Worm (Caenorhabditis elegans) whole organism, young adult: ENCODE data around the gene tcer-1.
"Not testable (repeated sequence)": the region's sequence is repeated elsewhere in the genome, so short reads cannot be mapped to it uniquely, and the experiment has no call there.

Source experiments
- C06A6.2 ChIP-seq: fragments of 200-800 bp; sonication (Bioruptor generic); conservative IDR thresholded peaks from 2 replicates; pipeline ENCODE4 v1.3.6; 2022; ENCODE audit warnings: missing genetic modification characterization, missing compliant biosample characterization
- F57C9.4 ChIP-seq: sonication (generic microtip); optimal IDR thresholded peaks from 2 replicates; lab custom pipeline; 2017; ENCODE audit warnings: mild to moderate bottlenecking, missing genetic modification characterization, missing compliant biosample characterization
- ZK185.1 ChIP-seq: sonication (generic microtip); optimal IDR thresholded peaks from 2 replicates; lab custom pipeline; 2016; ENCODE audit warnings: mild to moderate bottlenecking, missing genetic modification characterization, missing compliant biosample characterization; ENCODE audit not compliant: poor library complexity, severe bottlenecking
- aptf-2 ChIP-seq: fragments of 200-800 bp; sonication (Bioruptor generic); conservative IDR thresholded peaks from 2 replicates; pipeline ENCODE4 v1.3.6; 2022; ENCODE audit warnings: missing genetic modification reagents, missing genetic modification characterization, missing compliant biosample characterization
- hlh-26 ChIP-seq: fragments of 200-800 bp; sonication (Bioruptor generic); conservative IDR thresholded peaks from 2 replicates; pipeline ENCODE4 v1.3.6; 2022; ENCODE audit warnings: missing genetic modification reagents, missing genetic modification characterization, missing compliant biosample characterization
- lin-35 ChIP-seq, 3 experiments: fragments of 150-350 bp in 2 of 3; sonication (generic microtip) in 1 of 3; optimal IDR thresholded peaks; 2 replicates each; lab custom pipeline; 2014 to 2018; ENCODE audit warnings: missing biosample characterization in 3 of 3, missing genetic modification characterization in 3 of 3, missing genetic modification reagents in 3 of 3
- lsy-27 ChIP-seq: sonication (generic microtip); optimal IDR thresholded peaks from 2 replicates; lab custom pipeline; 2017; ENCODE audit warnings: missing genetic modification characterization, mild to moderate bottlenecking, missing compliant biosample characterization, antibody characterized with exemption, missing genotype, borderline replicate concordance; ENCODE audit not compliant: insufficient read depth
- nhr-120 ChIP-seq: fragments of 200-800 bp; sonication (Bioruptor generic); IDR thresholded peaks from 2 replicates; pipeline ENCODE4 v1.3.6; 2022; ENCODE audit warnings: missing genetic modification characterization, missing compliant biosample characterization
- pha-4 ChIP-seq: fragments of 150-350 bp; sonication (generic microtip); optimal IDR thresholded peaks from 2 replicates; lab custom pipeline; 2014; ENCODE audit warnings: missing biosample characterization, missing genetic modification reagents, missing genetic modification characterization
- snpc-4 ChIP-seq, 5 experiments: fragments of 150-350 bp in 1 of 5; sonication (generic microtip) in 4 of 5; optimal IDR thresholded peaks; 2 replicates each; lab custom pipeline; 2014 to 2018; ENCODE audit warnings: missing genetic modification characterization in 5 of 5, missing biosample characterization in 3 of 5, antibody characterized with exemption in 2 of 5, mild to moderate bottlenecking in 2 of 5, missing compliant biosample characterization in 2 of 5, missing genotype in 2 of 5, moderate library complexity in 2 of 5, missing genetic modification reagents in 1 of 5
- tbp1 ChIP-seq: fragments of 200-800 bp; sonication (Bioruptor generic); optimal IDR thresholded peaks from 2 replicates; lab custom pipeline; 2018; ENCODE audit warnings: mild to moderate bottlenecking, missing genetic modification characterization, missing compliant biosample characterization
- zfh-2 ChIP-seq: fragments of 200-800 bp; sonication (Bioruptor generic); conservative IDR thresholded peaks from 2 replicates; pipeline ENCODE4 v1.3.6; 2022; ENCODE audit warnings: missing genetic modification reagents, missing genetic modification characterization, missing compliant biosample characterization

DNA sequence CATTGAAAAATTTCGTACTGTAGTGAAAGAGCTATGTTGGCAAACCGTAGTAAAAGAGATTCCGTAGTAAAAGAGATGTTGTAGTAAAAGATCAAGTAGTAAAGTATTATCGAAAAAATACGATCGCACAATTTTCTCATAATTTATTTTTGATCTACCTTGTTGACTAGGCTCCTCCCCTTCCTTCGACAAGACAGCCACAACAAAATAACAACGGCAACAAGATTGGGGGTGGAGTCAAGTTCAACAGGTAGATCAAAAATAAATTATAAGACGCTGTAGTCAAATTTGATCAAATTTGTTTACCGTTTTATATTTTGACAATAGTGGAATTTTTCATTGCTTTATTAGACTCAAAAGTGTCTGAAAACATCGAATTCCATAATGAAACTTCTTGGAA, 38.4 kb upstream of the tcer-1 start:
- not testable (repeated sequence) for TF ChIP-seq pha-4 (tag; lab: Kevin White, UChicago); snpc-4 (GFP tag; optimal IDR thresholded peaks at IDR 0.05; lab: Kevin White, UChicago); snpc-4 (tag; optimal IDR thresholded peaks at IDR 0.05; lab: Kevin White, UChicago); tbp1 (GFP tag; lab: Kevin White, UChicago); zfh-2 (GFP tag; lab: Robert Waterston, UW); lin-35 (GFP tag; optimal IDR thresholded peaks at IDR 0.05; lab: Kevin White, UChicago); lsy-27 (tag; lab: Kevin White, UChicago); ZK185.1 (tag; lab: Kevin White, UChicago); aptf-2; nhr-120 (GFP tag; lab: Robert Waterston, UW); hlh-26 (GFP tag; lab: Robert Waterston, UW); F57C9.4; C06A6.2 (GFP tag; lab: Robert Waterston, UW)
